Fruit fly (Drosophila melanogaster): ENCODE data around the gene Pc.

- TF ChIP-seq Sin3A (optimal IDR thresholded peaks at IDR 0.05) (no peak), insv (optimal IDR thresholded peaks at IDR 0.05) (no peak), ttk (optimal IDR thresholded peaks at IDR 0.05) (no peak), h (optimal IDR thresholded peaks at IDR 0.05) (no peak), psq (optimal IDR thresholded peaks at IDR 0.05) (no peak), Myc (optimal IDR thresholded peaks at IDR 0.05) (no peak)
These were observed 36.7 kb downstream of the Pc start, which contains the start of gene ppl for dm6 chr3L:21280996-21281691.
